Worm (Caenorhabditis elegans) whole organism, L4 larva: ENCODE data around the gene clh-4.

Experiments
- F10B5.3 ChIP-seq: sonication (generic microtip); optimal IDR thresholded peaks from 2 replicates; lab custom pipeline; 2016; ENCODE audit warnings: mild to moderate bottlenecking, missing genetic modification characterization, missing compliant biosample characterization
- dve-1 ChIP-seq: sonication (generic microtip); optimal IDR thresholded peaks from 2 replicates; lab custom pipeline; 2017; ENCODE audit warnings: antibody characterized with exemption, mild to moderate bottlenecking, missing genetic modification characterization, missing compliant biosample characterization; ENCODE audit not compliant: insufficient read depth
- hmg-1.1 ChIP-seq: fragments of 200-800 bp; sonication (Bioruptor generic); IDR thresholded peaks from 2 replicates; pipeline ENCODE4 v1.3.6; 2022; ENCODE audit warnings: missing genetic modification reagents, missing genetic modification characterization, missing compliant biosample characterization
- lin-13 ChIP-seq: fragments of 150-350 bp; optimal IDR thresholded peaks from 2 replicates; lab custom pipeline; 2014; ENCODE audit warnings: missing biosample characterization, missing genetic modification reagents, missing genetic modification characterization
- lir-3 ChIP-seq: sonication (generic microtip); optimal IDR thresholded peaks from 2 replicates; lab custom pipeline; 2016; ENCODE audit warnings: mild to moderate bottlenecking, missing genetic modification characterization, missing compliant biosample characterization
- mep-1 ChIP-seq: fragments of 150-350 bp; sonication (generic microtip); optimal IDR thresholded peaks from 3 replicates; lab custom pipeline; 2014; ENCODE audit warnings: missing biosample characterization, missing genetic modification characterization
- nhr-111 ChIP-seq: fragments of 200-800 bp; sonication (Bioruptor generic); optimal IDR thresholded peaks from 2 replicates; lab custom pipeline; 2018; ENCODE audit warnings: mild to moderate bottlenecking, missing genetic modification characterization, missing compliant biosample characterization
- nhr-25 ChIP-seq: sonication (generic microtip); optimal IDR thresholded peaks from 2 replicates; lab custom pipeline; 2017; ENCODE audit warnings: missing genetic modification characterization, mild to moderate bottlenecking, missing compliant biosample characterization, antibody characterized with exemption, moderate library complexity, borderline replicate concordance; ENCODE audit not compliant: insufficient read depth
- sdz-12 ChIP-seq: fragments of 200-800 bp; sonication (Bioruptor generic); optimal IDR thresholded peaks from 2 replicates; lab custom pipeline; 2018; ENCODE audit warnings: mild to moderate bottlenecking, missing genetic modification characterization, missing compliant biosample characterization
- set-16 ChIP-seq: fragments of 200-800 bp; sonication (Bioruptor generic); IDR thresholded peaks from 2 replicates; pipeline ENCODE4 v1.3.6; 2022; ENCODE audit warnings: missing genetic modification reagents, missing genetic modification characterization, missing compliant biosample characterization
- skn-1 ChIP-seq: fragments of 150-350 bp; optimal IDR thresholded peaks from 2 replicates; lab custom pipeline; 2014; ENCODE audit warnings: missing biosample characterization, missing genetic modification characterization

ce11 chrX:4128684-4129083, 28.3 kb upstream of the clh-4 start:
- no peak for TF ChIP-seq skn-1 (tag; lab: Kevin White, UChicago)
- TF ChIP-seq dve-1 = no peak
- TF ChIP-seq sdz-12 (GFP tag; lab: Kevin White, UChicago) = no peak
- no peak for TF ChIP-seq nhr-111 (GFP tag; lab: Kevin White, UChicago)
- TF ChIP-seq nhr-25 = no peak
- TF ChIP-seq set-16 (GFP tag; lab: Robert Waterston, UW) = no peak
- no peak for TF ChIP-seq lir-3
- TF ChIP-seq lin-13 (GFP tag; lab: Kevin White, UChicago) = no peak
- no peak for TF ChIP-seq F10B5.3 (tag; lab: Kevin White, UChicago)
- no peak for TF ChIP-seq mep-1 (tag; lab: Kevin White, UChicago)
- no peak for TF ChIP-seq hmg-1.1 (GFP tag; lab: Robert Waterston, UW)
